Worm (Caenorhabditis elegans) whole organism, L2 larva: ENCODE measurements around the gene F38B6.4.

Source experiments
- R02D3.7 ChIP-seq: fragments of 150-350 bp; optimal IDR thresholded peaks from 2 replicates; lab custom pipeline; 2014; ENCODE audit warnings: missing biosample characterization, missing genetic modification characterization
- ceh-16 ChIP-seq: fragments of 150-350 bp; optimal IDR thresholded peaks from 2 replicates; lab custom pipeline; 2014; ENCODE audit warnings: missing biosample characterization, missing genetic modification characterization
- egl-27 ChIP-seq: sonication (generic microtip); optimal IDR thresholded peaks from 3 replicates; lab custom pipeline; 2017; ENCODE audit warnings: missing biosample characterization, missing genetic modification reagents, missing genetic modification characterization
- elt-3 ChIP-seq: sonication (generic microtip); optimal IDR thresholded peaks from 2 replicates; lab custom pipeline; 2017; ENCODE audit warnings: missing biosample characterization, missing genetic modification characterization
- fos-1 ChIP-seq: fragments of 150-350 bp; optimal IDR thresholded peaks from 2 replicates; lab custom pipeline; 2014; ENCODE audit warnings: missing biosample characterization, missing genetic modification characterization
- lsy-2 ChIP-seq, 2 experiments: fragments of 150-350 bp in 1 of 2; sonication (generic microtip) in 1 of 2; optimal IDR thresholded peaks; 2 replicates each; lab custom pipeline; 2014 to 2017; ENCODE audit warnings: missing biosample characterization in 2 of 2, missing genetic modification characterization in 2 of 2
- mdl-1 ChIP-seq, 2 experiments: fragments of 150-350 bp in 1 of 2; sonication (generic microtip) in 1 of 2; optimal IDR thresholded peaks; 2 replicates each; lab custom pipeline; 2017; ENCODE audit warnings: missing biosample characterization in 2 of 2, missing genetic modification characterization in 2 of 2
- nhr-21 ChIP-seq: fragments of 150-350 bp; optimal IDR thresholded peaks from 2 replicates; lab custom pipeline; 2014; ENCODE audit warnings: missing biosample characterization, missing genetic modification characterization
- unc-39 ChIP-seq: fragments of 150-350 bp; optimal IDR thresholded peaks from 2 replicates; lab custom pipeline; 2014; ENCODE audit warnings: missing biosample characterization, missing genetic modification characterization
- zag-1 ChIP-seq: fragments of 150-350 bp; optimal IDR thresholded peaks from 2 replicates; lab custom pipeline; 2014; ENCODE audit warnings: missing biosample characterization, missing genetic modification characterization
- ztf-4 ChIP-seq: fragments of 150-350 bp; optimal IDR thresholded peaks from 2 replicates; lab custom pipeline; 2014; ENCODE audit warnings: missing biosample characterization, missing genetic modification characterization

DNA sequence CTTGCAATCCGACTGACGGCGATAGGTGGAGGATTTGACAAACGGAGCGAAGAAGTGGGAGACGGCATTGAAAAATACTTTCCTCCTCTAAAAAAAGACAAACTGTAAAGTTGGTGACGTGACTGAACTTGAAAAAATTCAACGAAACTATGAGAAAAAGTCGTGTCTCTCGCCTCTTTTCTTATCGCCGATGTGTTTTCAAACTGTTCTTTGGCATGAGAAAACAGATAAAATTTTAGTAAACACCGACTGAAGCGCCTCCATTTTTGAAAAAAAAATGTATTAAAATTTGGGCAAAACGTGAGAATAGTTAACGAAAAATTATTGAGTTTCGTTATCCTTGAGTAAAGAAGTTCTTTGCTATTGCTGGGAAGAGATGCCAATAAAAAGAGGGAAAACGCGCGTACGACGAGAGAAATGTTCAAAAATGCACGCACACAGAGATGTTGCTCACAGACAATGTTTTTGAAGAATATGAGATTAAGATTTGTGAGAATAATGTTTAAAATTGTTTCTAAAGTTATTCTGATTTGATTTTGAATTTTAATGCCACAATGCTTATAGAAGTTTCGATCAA lies 54.2 kb downstream of the F38B6.4 start:
- no peak for TF ChIP-seq lsy-2 (tag; optimal IDR thresholded peaks at IDR 0.05; lab: Kevin White, UChicago)
- no peak for TF ChIP-seq elt-3 (tag; lab: Kevin White, UChicago)
- TF ChIP-seq zag-1 (tag; lab: Kevin White, UChicago): no peak
- no peak for TF ChIP-seq unc-39 (tag; lab: Kevin White, UChicago)
- peak; percentile 65 to 70 for TF ChIP-seq mdl-1 (tag; optimal IDR thresholded peaks at IDR 0.05; lab: Kevin White, UChicago)
- TF ChIP-seq egl-27: no peak
- TF ChIP-seq ceh-16 (tag; lab: Kevin White, UChicago): no peak
- TF ChIP-seq R02D3.7 (tag; lab: Kevin White, UChicago): no peak
- TF ChIP-seq fos-1 (tag; lab: Kevin White, UChicago): peak; percentile 23
- TF ChIP-seq ztf-4 (tag; lab: Kevin White, UChicago): no peak
- no peak for TF ChIP-seq nhr-21 (tag; lab: Kevin White, UChicago)
